Worm (Caenorhabditis elegans) whole organism, L4/young adult: ENCODE results near the gene jnk-1.

Experiments
- dao-5 ChIP-seq: sonication (generic microtip); optimal IDR thresholded peaks from 2 replicates; lab custom pipeline; 2016; ENCODE audit warnings: missing genotype, missing genetic modification characterization, moderate library complexity, missing compliant biosample characterization
- him-1 ChIP-seq: sonication (generic microtip); optimal IDR thresholded peaks from 2 replicates; lab custom pipeline; 2016; ENCODE audit warnings: missing genotype, missing genetic modification reagents, missing genetic modification characterization, missing compliant biosample characterization

DNA sequence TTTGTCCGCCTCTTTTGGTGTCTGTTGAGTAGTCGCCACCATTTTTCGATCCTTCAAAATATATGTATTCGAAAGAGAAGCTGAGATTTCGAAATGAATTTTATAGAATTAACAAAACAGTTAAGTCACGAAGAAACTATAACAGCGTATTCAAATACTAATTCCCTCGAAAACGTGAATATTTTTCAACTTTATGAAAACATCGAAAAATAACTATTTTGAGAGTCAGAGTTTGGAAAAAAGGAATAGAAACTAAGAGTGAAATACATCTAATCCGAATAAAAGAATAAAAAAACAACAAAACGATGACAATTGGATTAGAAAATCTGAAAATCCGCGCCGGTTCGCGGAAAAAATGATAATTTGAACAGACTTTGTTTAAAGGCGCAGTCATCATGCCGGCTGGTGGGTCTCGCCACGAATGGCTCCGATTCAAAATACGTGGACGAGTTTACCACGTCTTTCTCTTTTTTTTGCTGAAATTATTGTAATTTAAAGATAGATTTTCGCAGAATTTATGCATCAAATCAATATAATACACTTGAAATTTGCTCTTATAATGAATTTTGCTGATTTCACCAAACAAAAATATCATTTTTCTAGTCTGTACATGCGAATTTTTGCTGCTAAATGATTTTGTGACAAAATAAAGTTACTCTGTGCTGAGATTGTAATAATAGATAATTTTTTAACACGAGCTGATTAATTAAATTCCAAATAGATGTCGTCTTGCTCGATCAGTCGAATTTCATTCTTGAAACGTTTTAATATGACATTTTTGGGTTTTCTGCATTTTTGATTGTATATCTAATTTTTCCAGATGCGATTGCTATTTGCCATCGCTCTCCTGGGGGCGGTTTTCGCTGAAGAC is 47.3 kb upstream of the jnk-1 start, which contains the start of the genes rpn-1 and ribo-1:
- TF ChIP-seq him-1 (tag; lab: Kevin White, UChicago) (no peak), dao-5 (tag; lab: Kevin White, UChicago) (no peak)
